Fruit fly (Drosophila melanogaster) whole organism, embryonic: ENCODE measurements around the gene CG12299.

Source experiments
- Bgb ChIP-seq: fragments of 200-800 bp; sonication (Bioruptor generic); IDR thresholded peaks from 2 replicates; pipeline ENCODE4 v1.3.6; 2022; ENCODE audit warnings: missing biosample characterization, missing genetic modification characterization; ENCODE audit not compliant: partially characterized antibody
- CG10565 ChIP-seq: fragments of 200-800 bp; sonication (Bioruptor generic); optimal IDR thresholded peaks from 3 replicates; lab custom pipeline; 2016; ENCODE audit warnings: missing biosample characterization, mild to moderate bottlenecking, missing genetic modification characterization
- CG11247 ChIP-seq: fragments of 200-800 bp; sonication (Bioruptor generic); IDR thresholded peaks from 2 replicates; pipeline ENCODE4 v1.3.6; 2022; ENCODE audit warnings: missing biosample characterization, missing genetic modification characterization
- CG11398 ChIP-seq: fragments of 200-800 bp; sonication (Bioruptor generic); optimal IDR thresholded peaks from 2 replicates; lab custom pipeline; 2016; ENCODE audit warnings: missing biosample characterization, missing genetic modification characterization
- CG11456 ChIP-seq: fragments of 200-800 bp; sonication (Bioruptor generic); IDR thresholded peaks from 3 replicates; pipeline ENCODE4 v1.3.6; 2022; ENCODE audit warnings: missing biosample characterization, missing genetic modification characterization
- CG11560 ChIP-seq: fragments of 200-800 bp; sonication (Bioruptor generic); IDR thresholded peaks from 3 replicates; pipeline ENCODE4 v1.3.6; 2022; ENCODE audit warnings: missing biosample characterization, missing genetic modification characterization
- CG13624 ChIP-seq: fragments of 200-800 bp; sonication (Bioruptor generic); optimal IDR thresholded peaks from 2 replicates; lab custom pipeline; 2016; ENCODE audit warnings: missing biosample characterization, missing genetic modification characterization
- CG14860 ChIP-seq: fragments of 200-800 bp; sonication (Bioruptor generic); IDR thresholded peaks from 3 replicates; pipeline ENCODE4 v1.3.6; 2022; ENCODE audit warnings: missing biosample characterization, missing genetic modification characterization; ENCODE audit not compliant: partially characterized antibody
- CG17359 ChIP-seq: fragments of 200-800 bp; sonication (Bioruptor generic); optimal IDR thresholded peaks from 3 replicates; lab custom pipeline; 2018; ENCODE audit warnings: missing biosample characterization, mild to moderate bottlenecking, missing genetic modification characterization, moderate library complexity
- CG17361 ChIP-seq: fragments of 200-800 bp; sonication (Bioruptor generic); IDR thresholded peaks from 3 replicates; pipeline ENCODE4 v1.3.6; 2022; ENCODE audit warnings: missing biosample characterization, missing genetic modification characterization
- CG34224 ChIP-seq: fragments of 200-800 bp; sonication (Bioruptor generic); IDR thresholded peaks from 3 replicates; pipeline ENCODE4 v1.3.6; 2022; ENCODE audit warnings: missing biosample characterization, missing genetic modification characterization; ENCODE audit not compliant: partially characterized antibody
- CG3847 ChIP-seq: fragments of 200-800 bp; sonication (Bioruptor generic); IDR thresholded peaks from 2 replicates; pipeline ENCODE4 v1.3.6; 2022; ENCODE audit warnings: missing biosample characterization, missing genetic modification characterization
- CG42726 ChIP-seq: fragments of 200-800 bp; sonication (Bioruptor generic); IDR thresholded peaks from 2 replicates; pipeline ENCODE4 v1.3.6; 2022; ENCODE audit warnings: missing biosample characterization, missing genetic modification characterization; ENCODE audit not compliant: partially characterized antibody
- CG43689 ChIP-seq: fragments of 200-800 bp; sonication (Bioruptor generic); IDR thresholded peaks from 2 replicates; pipeline ENCODE4 v1.3.6; 2022; ENCODE audit warnings: missing biosample characterization, missing genetic modification characterization
- CG7987 ChIP-seq: fragments of 200-800 bp; sonication (Bioruptor generic); optimal IDR thresholded peaks from 2 replicates; lab custom pipeline; 2018; ENCODE audit warnings: missing biosample characterization, mild to moderate bottlenecking, missing genetic modification characterization, moderate library complexity
- CG9797 ChIP-seq: fragments of 200-800 bp; sonication (Bioruptor generic); optimal IDR thresholded peaks from 3 replicates; lab custom pipeline; 2018; ENCODE audit warnings: missing biosample characterization, mild to moderate bottlenecking, missing genetic modification characterization
- Chrac-16 ChIP-seq: fragments of 200-800 bp; sonication (Bioruptor generic); optimal IDR thresholded peaks from 3 replicates; lab custom pipeline; 2016; ENCODE audit warnings: missing biosample characterization, missing genetic modification characterization
- Dbx ChIP-seq: fragments of 200-800 bp; sonication (Bioruptor generic); IDR thresholded peaks from 3 replicates; pipeline ENCODE4 v1.3.6; 2022; ENCODE audit warnings: missing biosample characterization, missing genetic modification characterization
- Dek ChIP-seq: fragments of 200-800 bp; sonication (Bioruptor generic); optimal IDR thresholded peaks from 3 replicates; lab custom pipeline; 2019; ENCODE audit warnings: missing biosample characterization, mild to moderate bottlenecking, missing genetic modification characterization, moderate library complexity
- Dip3 ChIP-seq: fragments of 200-800 bp; sonication (Bioruptor generic); optimal IDR thresholded peaks from 3 replicates; lab custom pipeline; 2016; ENCODE audit warnings: missing biosample characterization, missing genetic modification characterization
- Dll ChIP-seq: fragments of 200-800 bp; sonication (Bioruptor generic); IDR thresholded peaks from 4 replicates; pipeline ENCODE4 v1.3.6; 2022; ENCODE audit warnings: missing biosample characterization, missing genetic modification characterization; ENCODE audit not compliant: partially characterized antibody
- E2f2 ChIP-seq: fragments of 200-800 bp; sonication (Bioruptor generic); IDR thresholded peaks from 2 replicates; pipeline ENCODE4 v1.3.6; 2022; ENCODE audit warnings: missing biosample characterization, missing genetic modification characterization
- HLH3B ChIP-seq: fragments of 200-800 bp; sonication (Bioruptor generic); IDR thresholded peaks from 2 replicates; pipeline ENCODE4 v1.3.6; 2022; ENCODE audit warnings: missing biosample characterization, missing genetic modification characterization
- HmgZ ChIP-seq: fragments of 200-800 bp; sonication (Bioruptor generic); optimal IDR thresholded peaks from 2 replicates; lab custom pipeline; 2018; ENCODE audit warnings: missing biosample characterization, mild to moderate bottlenecking, missing genetic modification characterization
- Hr39 ChIP-seq: fragments of >200 bp; optimal IDR thresholded peaks from 2 replicates; lab custom pipeline; 2017
- MBD-R2 ChIP-seq: fragments of 200-800 bp; sonication (Bioruptor generic); IDR thresholded peaks from 2 replicates; pipeline ENCODE4 v1.3.6; 2022; ENCODE audit warnings: missing biosample characterization, missing genetic modification characterization
- Mad ChIP-seq: fragments of 200-800 bp; sonication (Bioruptor generic); optimal IDR thresholded peaks from 2 replicates; lab custom pipeline; 2016; ENCODE audit warnings: missing biosample characterization, missing genetic modification characterization
- Max ChIP-seq: fragments of 200-800 bp; sonication (Bioruptor generic); optimal IDR thresholded peaks from 2 replicates; lab custom pipeline; 2016; ENCODE audit warnings: missing biosample characterization, mild to moderate bottlenecking, missing genetic modification characterization
- Nf-YA ChIP-seq: fragments of 200-800 bp; sonication (Bioruptor generic); IDR thresholded peaks from 2 replicates; pipeline ENCODE4 v1.3.6; 2022; ENCODE audit warnings: missing biosample characterization, missing genetic modification characterization
- Sry-δ ChIP-seq: fragments of 200-800 bp; sonication (Bioruptor generic); optimal IDR thresholded peaks from 2 replicates; lab custom pipeline; 2016; ENCODE audit warnings: missing biosample characterization, missing genetic modification characterization
- YL-1 ChIP-seq: fragments of 200-800 bp; sonication (Bioruptor generic); optimal IDR thresholded peaks from 3 replicates; lab custom pipeline; 2017; ENCODE audit warnings: missing biosample characterization, mild to moderate bottlenecking, missing genetic modification characterization
- amos ChIP-seq: fragments of 200-800 bp; sonication (Bioruptor generic); IDR thresholded peaks from 2 replicates; pipeline ENCODE4 v1.3.6; 2022; ENCODE audit warnings: missing biosample characterization, missing genetic modification characterization; ENCODE audit not compliant: partially characterized antibody
- chn ChIP-seq: fragments of 200-800 bp; sonication (Bioruptor generic); optimal IDR thresholded peaks from 2 replicates; lab custom pipeline; 2016; ENCODE audit warnings: missing biosample characterization, missing genetic modification characterization
- crc ChIP-seq: fragments of 200-800 bp; sonication (Bioruptor generic); optimal IDR thresholded peaks from 2 replicates; lab custom pipeline; 2016; ENCODE audit warnings: missing biosample characterization, missing genetic modification characterization
- dati ChIP-seq: fragments of 200-800 bp; sonication (Bioruptor generic); IDR thresholded peaks from 2 replicates; pipeline ENCODE4 v1.3.6; 2022; ENCODE audit warnings: missing biosample characterization, missing genetic modification characterization
- dmrt11E ChIP-seq: fragments of 200-800 bp; sonication (Bioruptor generic); optimal IDR thresholded peaks from 3 replicates; lab custom pipeline; 2018; ENCODE audit warnings: missing biosample characterization, mild to moderate bottlenecking, missing genetic modification characterization, moderate library complexity
- dysf ChIP-seq: fragments of 200-800 bp; sonication (Bioruptor generic); IDR thresholded peaks from 3 replicates; pipeline ENCODE4 v1.3.6; 2022; ENCODE audit warnings: missing biosample characterization, missing genetic modification characterization
- exex ChIP-seq: fragments of 200-800 bp; sonication (Bioruptor generic); optimal IDR thresholded peaks from 4 replicates; lab custom pipeline; 2018; ENCODE audit warnings: missing biosample characterization, mild to moderate bottlenecking, missing genetic modification characterization, moderate library complexity
- gfzf ChIP-seq: fragments of 200-800 bp; sonication (Bioruptor generic); optimal IDR thresholded peaks from 2 replicates; lab custom pipeline; 2016; ENCODE audit warnings: missing biosample characterization, mild to moderate bottlenecking, missing genetic modification characterization, moderate library complexity
- hb ChIP-seq: fragments of 200-800 bp; sonication (Bioruptor generic); IDR thresholded peaks from 3 replicates; pipeline ENCODE4 v1.3.6; 2022; ENCODE audit warnings: missing biosample characterization, missing genetic modification characterization; ENCODE audit not compliant: partially characterized antibody
- hbn ChIP-seq: fragments of 200-800 bp; sonication (Bioruptor generic); IDR thresholded peaks from 2 replicates; pipeline ENCODE4 v1.3.6; 2022; ENCODE audit warnings: missing biosample characterization, missing genetic modification characterization; ENCODE audit not compliant: partially characterized antibody
- pzg ChIP-seq: fragments of 200-800 bp; sonication (Bioruptor generic); optimal IDR thresholded peaks from 3 replicates; lab custom pipeline; 2018; ENCODE audit warnings: missing biosample characterization, mild to moderate bottlenecking, missing genetic modification characterization, moderate library complexity
- rib ChIP-seq: fragments of 200-800 bp; sonication (Bioruptor generic); IDR thresholded peaks from 2 replicates; pipeline ENCODE4 v1.3.6; 2022; ENCODE audit warnings: missing biosample characterization, missing genetic modification characterization
- row ChIP-seq: fragments of 200-800 bp; sonication (Bioruptor generic); IDR thresholded peaks from 3 replicates; pipeline ENCODE4 v1.3.6; 2022; ENCODE audit warnings: missing biosample characterization, missing genetic modification characterization
- so ChIP-seq: fragments of 200-800 bp; sonication (Bioruptor generic); IDR thresholded peaks from 3 replicates; pipeline ENCODE4 v1.3.6; 2022; ENCODE audit warnings: missing biosample characterization, missing genetic modification characterization
- sob ChIP-seq: fragments of 200-800 bp; sonication (Bioruptor generic); IDR thresholded peaks from 2 replicates; pipeline ENCODE4 v1.3.6; 2022; ENCODE audit warnings: missing biosample characterization, missing genetic modification characterization
- tin ChIP-seq: fragments of 200-800 bp; sonication (Bioruptor generic); optimal IDR thresholded peaks from 3 replicates; lab custom pipeline; 2016; ENCODE audit warnings: missing biosample characterization, missing genetic modification characterization
- vnd ChIP-seq: fragments of 200-800 bp; sonication (Bioruptor generic); IDR thresholded peaks from 3 replicates; pipeline ENCODE4 v1.3.6; 2022; ENCODE audit warnings: missing biosample characterization, missing genetic modification characterization; ENCODE audit not compliant: partially characterized antibody
- zfh1 ChIP-seq: fragments of 200-800 bp; sonication (Bioruptor generic); IDR thresholded peaks from 3 replicates; pipeline ENCODE4 v1.3.6; 2022; ENCODE audit warnings: missing biosample characterization, missing genetic modification characterization
- zfh2 ChIP-seq: fragments of 200-800 bp; sonication (Bioruptor generic); optimal IDR thresholded peaks from 2 replicates; lab custom pipeline; 2016; ENCODE audit warnings: missing biosample characterization, missing genetic modification characterization

The CG12299 gene

dm6 chr2L:10767597-10768188 lies 30.5 kb downstream of the CG12299 start, which contains the start of gene Ubc2 (continued):
- TF ChIP-seq CG17359 (tag; lab: Kevin White, UChicago) (no peak), pzg (peak; percentile 86), HLH3B (GFP tag; lab: Robert Waterston, UW) (0 out of 2 replicates have a peak, but pooled peaks have one; percentile 21), CG11560 (tag; lab: Robert Waterston, UW) (no peak), row (peak; percentile 57), CG11247 (no peak), zfh1 (GFP tag; lab: Robert Waterston, UW) (0 out of 3 replicates have a peak, but pooled peaks have one; percentile 41), CG7987 (peak; percentile 13), E2f2 (GFP tag; lab: Robert Waterston, UW) (peak; percentile 79), dmrt11E (no peak), chn (peak; percentile 21), CG14860 (GFP tag; lab: Robert Waterston, UW) (peak; percentile 63), so (GFP tag; lab: Robert Waterston, UW) (0 out of 3 replicates have a peak, but pooled peaks have one; percentile 32), vnd (GFP tag; lab: Robert Waterston, UW) (peak; percentile 70), Bgb (peak; percentile 89), CG17361 (GFP tag; lab: Robert Waterston, UW) (no peak), Dbx (GFP tag; lab: Robert Waterston, UW) (0 out of 3 replicates have a peak, but pooled peaks have one; percentile 22), Nf-YA (no peak), dysf (GFP tag; lab: Robert Waterston, UW) (no peak), dati (GFP tag; lab: Robert Waterston, UW) (no peak), Mad (GFP tag; lab: Kevin White, UChicago) (peak; percentile 22), Hr39 (lab: Kevin White, UChicago) (no peak), rib (GFP tag; lab: Robert Waterston, UW) (0 out of 2 replicates have a peak, but pooled peaks have one; percentile 18), CG10565 (GFP tag; lab: Kevin White, UChicago) (no peak), exex (tag; lab: Kevin White, UChicago) (no peak), MBD-R2 (GFP tag; lab: Robert Waterston, UW) (peak; percentile 93), Sry-δ (GFP tag; lab: Kevin White, UChicago) (peak; percentile 98), CG34224 (peak; percentile 85), sob (peak; percentile 18; the same call in 1 of the 2 replicates), hbn (GFP tag; lab: Robert Waterston, UW) (peak; percentile 69), CG43689 (no peak), Max (GFP tag; lab: Kevin White, UChicago) (peak; percentile 4), HmgZ (peak; percentile 38), Dll (GFP tag; lab: Robert Waterston, UW) (peak; percentile 79), zfh2 (GFP tag; lab: Kevin White, UChicago) (peak; percentile 19), CG11456 (GFP tag; lab: Robert Waterston, UW) (0 out of 3 replicates have a peak, but pooled peaks have one; percentile 34), CG3847 (GFP tag; lab: Robert Waterston, UW) (peak; percentile 40), hb (GFP tag; lab: Robert Waterston, UW) (peak; percentile 73), crc (GFP tag; lab: Kevin White, UChicago) (no peak), YL-1 (GFP tag; lab: Kevin White, UChicago) (peak; percentile 54), Dek (no peak), tin (peak; percentile 34), CG11398 (GFP tag; lab: Kevin White, UChicago) (peak; percentile 36), CG13624 (GFP tag; lab: Kevin White, UChicago) (peak; percentile 47), gfzf (GFP tag; lab: Kevin White, UChicago) (peak; percentile 46), CG9797 (peak; percentile 40), CG42726 (GFP tag; lab: Robert Waterston, UW) (peak; percentile 88), amos (GFP tag; lab: Robert Waterston, UW) (peak; percentile 87), Dip3 (GFP tag; lab: Kevin White, UChicago) (peak; percentile 15), Chrac-16 (no peak)
